Worm (Caenorhabditis elegans): Measurements from ENCODE around the gene rmd-1.

- TF ChIP-seq ref-1 (GFP tag; conservative IDR thresholded peaks at IDR 0.05), result no peak
- no peak for TF ChIP-seq flt-1 (GFP tag; IDR thresholded peaks at IDR 0.05)
- no peak for TF ChIP-seq ztf-29 (GFP tag; IDR thresholded peaks at IDR 0.05)
- no peak for TF ChIP-seq klf-2 (GFP tag; conservative IDR thresholded peaks at IDR 0.05)
- no peak for TF ChIP-seq med-1 (GFP tag; optimal IDR thresholded peaks at IDR 0.05; ENCODE audit: insufficient read depth)
- no peak for TF ChIP-seq cog-1 (tag; optimal IDR thresholded peaks at IDR 0.05)
- TF ChIP-seq tab-1 (GFP tag; IDR thresholded peaks at IDR 0.05), result no peak
Measured at ce11 chrIII:9808179-9808578, 49.3 kb downstream of the rmd-1 start, which contains the start of gene gtap-2.

Measured in whole organism, midembryonic.